Fruit fly (Drosophila melanogaster) whole organism, embryonic: ENCODE measurements around the gene Tim17a1.

ENCODE experiments used
- CG15269 ChIP-seq: fragments of 200-800 bp; sonication (Bioruptor generic); optimal IDR thresholded peaks from 2 replicates; lab custom pipeline; 2018; ENCODE audit warnings: missing biosample characterization, mild to moderate bottlenecking, missing genetic modification characterization, moderate library complexity
- CG4328 ChIP-seq: fragments of 200-800 bp; sonication (Bioruptor generic); optimal IDR thresholded peaks from 3 replicates; lab custom pipeline; 2017; ENCODE audit warnings: missing biosample characterization, missing genetic modification reagents, missing genetic modification characterization
- CG4404 ChIP-seq: fragments of 200-800 bp; sonication (Bioruptor generic); IDR thresholded peaks from 2 replicates; pipeline ENCODE4 v1.3.6; 2022; ENCODE audit warnings: missing biosample characterization, missing genetic modification characterization
- CHES-1-like ChIP-seq: fragments of 200-800 bp; sonication (Bioruptor generic); optimal IDR thresholded peaks from 2 replicates; lab custom pipeline; 2016; ENCODE audit warnings: missing biosample characterization, missing genetic modification characterization
- Sox102F ChIP-seq: fragments of 200-800 bp; sonication (Bioruptor generic); optimal IDR thresholded peaks from 2 replicates; lab custom pipeline; 2018; ENCODE audit warnings: missing biosample characterization, mild to moderate bottlenecking, missing genetic modification characterization, moderate library complexity
- YL-1 ChIP-seq: fragments of 200-800 bp; sonication (Bioruptor generic); optimal IDR thresholded peaks from 3 replicates; lab custom pipeline; 2017; ENCODE audit warnings: missing biosample characterization, mild to moderate bottlenecking, missing genetic modification characterization
- pho ChIP-seq: fragments of 200-800 bp; sonication (Bioruptor generic); optimal IDR thresholded peaks from 2 replicates; lab custom pipeline; 2016; ENCODE audit warnings: missing biosample characterization, missing genetic modification characterization
- sug ChIP-seq: fragments of 200-800 bp; optimal IDR thresholded peaks from 2 replicates; lab custom pipeline; 2019; ENCODE audit warnings: missing biosample characterization, mild to moderate bottlenecking, missing genetic modification characterization, moderate library complexity
- vfl ChIP-seq: fragments of 200-800 bp; sonication (Bioruptor generic); optimal IDR thresholded peaks from 2 replicates; lab custom pipeline; 2016; ENCODE audit warnings: missing biosample characterization, missing genetic modification characterization

DNA sequence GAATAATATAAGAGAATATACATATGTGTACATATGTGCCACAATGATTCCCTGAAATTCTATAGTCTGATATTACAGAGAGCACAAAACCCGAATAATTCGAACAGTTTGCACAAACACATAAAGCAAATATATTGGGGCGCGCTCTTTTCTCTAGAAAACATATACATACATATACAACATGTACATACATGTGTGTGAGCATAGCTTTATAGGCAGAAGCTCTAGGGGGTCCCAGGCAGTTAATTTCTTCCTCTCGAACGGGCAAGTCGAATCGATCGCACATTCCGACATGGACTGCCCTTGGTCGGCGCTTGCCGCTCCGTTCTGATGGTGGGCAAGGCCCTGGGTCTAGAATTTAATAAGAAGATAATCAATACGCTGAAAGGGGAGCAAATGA, 8.3 kb upstream of the Tim17a1 start, which contains the start of gene GstD3:
- no peak for TF ChIP-seq pho
- no peak for TF ChIP-seq YL-1 (GFP tag; lab: Kevin White, UChicago)
- TF ChIP-seq CG4404 (GFP tag; lab: Robert Waterston, UW) = no peak
- TF ChIP-seq sug (tag; lab: Kevin White, UChicago) = peak; percentile 94
- no peak for TF ChIP-seq CG15269
- TF ChIP-seq vfl = no peak
- TF ChIP-seq Sox102F (GFP tag; lab: Kevin White, UChicago) = no peak
- no peak for TF ChIP-seq CHES-1-like (GFP tag; lab: Kevin White, UChicago)
- no peak for TF ChIP-seq CG4328 (GFP tag; lab: Kevin White, UChicago)
